Worm (Caenorhabditis elegans) whole organism, L1 larva: ENCODE data around the gene tor-1.
A peak's percentile ranks its signal among the peaks of the same experiment; 100 is the strongest.

Experiments
- C04F5.9 ChIP-seq: sonication (generic microtip); optimal IDR thresholded peaks from 2 replicates; lab custom pipeline; 2016; ENCODE audit warnings: missing genetic modification characterization, missing compliant biosample characterization
- F16B12.6 ChIP-seq: fragments of 150-350 bp; optimal IDR thresholded peaks from 2 replicates; lab custom pipeline; 2014; ENCODE audit warnings: missing biosample characterization, missing genetic modification characterization
- aly-2 ChIP-seq: fragments of 150-350 bp; optimal IDR thresholded peaks from 2 replicates; lab custom pipeline; 2014; ENCODE audit warnings: missing biosample characterization, missing genetic modification characterization
- blmp-1 ChIP-seq: fragments of 150-350 bp; optimal IDR thresholded peaks from 2 replicates; lab custom pipeline; 2014; ENCODE audit warnings: missing biosample characterization, missing genetic modification characterization
- ceh-63 ChIP-seq: fragments of 200-800 bp; sonication (Bioruptor generic); optimal IDR thresholded peaks from 2 replicates; lab custom pipeline; 2018; ENCODE audit warnings: mild to moderate bottlenecking, missing genetic modification characterization, missing compliant biosample characterization
- ceh-8 ChIP-seq: fragments of 200-800 bp; sonication (Bioruptor generic); optimal IDR thresholded peaks from 2 replicates; lab custom pipeline; 2018; ENCODE audit warnings: mild to moderate bottlenecking, missing genetic modification characterization, moderate library complexity, missing compliant biosample characterization
- ceh-82 ChIP-seq, 3 experiments: fragments of 150-350 bp in 1 of 3; sonication (generic microtip) in 2 of 3; optimal IDR thresholded peaks; 2 replicates each; lab custom pipeline; 2014 to 2017; ENCODE audit warnings: missing biosample characterization in 3 of 3, missing genetic modification characterization in 3 of 3
- ceh-90 ChIP-seq: sonication (generic microtip); optimal IDR thresholded peaks from 2 replicates; lab custom pipeline; 2016; ENCODE audit warnings: missing genetic modification characterization, missing compliant biosample characterization
- ces-1 ChIP-seq: fragments of 150-350 bp; optimal IDR thresholded peaks from 2 replicates; lab custom pipeline; 2014; ENCODE audit warnings: missing biosample characterization, missing genetic modification reagents, missing genetic modification characterization
- dpl-1 ChIP-seq, 3 experiments: fragments of 150-350 bp in 2 of 3; sonication (generic microtip) in 1 of 3; optimal IDR thresholded peaks; 2 replicates each; lab custom pipeline; 2014 to 2017; ENCODE audit warnings: missing biosample characterization in 3 of 3, missing genetic modification characterization in 3 of 3, missing genetic modification reagents in 3 of 3
- dsc-1 ChIP-seq: sonication (generic microtip); optimal IDR thresholded peaks from 2 replicates; lab custom pipeline; 2016; ENCODE audit warnings: mild to moderate bottlenecking, missing genetic modification characterization, missing compliant biosample characterization
- efl-3 ChIP-seq: fragments of 200-800 bp; sonication (Bioruptor generic); optimal IDR thresholded peaks from 2 replicates; lab custom pipeline; 2018; ENCODE audit warnings: mild to moderate bottlenecking, missing genetic modification characterization, missing compliant biosample characterization
- egl-27 ChIP-seq, 2 experiments: fragments of 150-350 bp in 1 of 2; sonication (generic microtip); optimal IDR thresholded peaks; 3 replicates each; lab custom pipeline; 2017 to 2018; ENCODE audit warnings: missing biosample characterization in 2 of 2, missing genetic modification characterization in 2 of 2, missing genetic modification reagents in 2 of 2
- elt-2 ChIP-seq: sonication (generic microtip); optimal IDR thresholded peaks from 2 replicates; lab custom pipeline; 2016; ENCODE audit warnings: missing genetic modification characterization, mild to moderate bottlenecking, inconsistent platforms, missing compliant biosample characterization, missing genetic modification reagents
- elt-3 ChIP-seq, 6 experiments: fragments of 150-350 bp in 1 of 6; sonication (generic microtip); optimal IDR thresholded peaks; 2 replicates each; lab custom pipeline; 2017 to 2018; ENCODE audit warnings: missing biosample characterization in 6 of 6, missing genetic modification characterization in 6 of 6, inconsistent platforms in 1 of 6
- ets-5 ChIP-seq: fragments of 200-800 bp; sonication (Bioruptor generic); IDR thresholded peaks from 2 replicates; pipeline ENCODE4 v1.3.6; 2022; ENCODE audit warnings: missing genetic modification characterization, missing compliant biosample characterization
- fkh-10 ChIP-seq: sonication (generic microtip); optimal IDR thresholded peaks from 2 replicates; lab custom pipeline; 2017; ENCODE audit warnings: missing biosample characterization, missing genetic modification reagents, missing genetic modification characterization
- fkh-4 ChIP-seq: sonication (generic microtip); optimal IDR thresholded peaks from 2 replicates; lab custom pipeline; 2016; ENCODE audit warnings: missing compliant biosample characterization, missing genetic modification characterization, borderline replicate concordance
- fkh-8 ChIP-seq: sonication (generic microtip); optimal IDR thresholded peaks from 2 replicates; lab custom pipeline; 2016; ENCODE audit warnings: mild to moderate bottlenecking, missing genetic modification characterization, missing compliant biosample characterization
- hlh-4 ChIP-seq: sonication (generic microtip); optimal IDR thresholded peaks from 2 replicates; lab custom pipeline; 2016; ENCODE audit warnings: mild to moderate bottlenecking, missing genetic modification characterization, missing compliant biosample characterization
- irx-1 ChIP-seq: sonication (generic microtip); optimal IDR thresholded peaks from 2 replicates; lab custom pipeline; 2016; ENCODE audit warnings: missing genetic modification characterization, missing compliant biosample characterization
- jun-1 ChIP-seq: fragments of 150-350 bp; optimal IDR thresholded peaks from 2 replicates; lab custom pipeline; 2014; ENCODE audit warnings: missing biosample characterization, missing genetic modification reagents, missing genetic modification characterization
- lin-14 ChIP-seq: fragments of 200-800 bp; sonication (Bioruptor generic); optimal IDR thresholded peaks from 2 replicates; lab custom pipeline; 2018; ENCODE audit warnings: mild to moderate bottlenecking, missing genetic modification characterization, moderate library complexity, missing compliant biosample characterization
- lin-35 ChIP-seq, 2 experiments: fragments of 150-350 bp; optimal IDR thresholded peaks; 2 replicates each; lab custom pipeline; 2014; ENCODE audit warnings: missing biosample characterization in 2 of 2, missing genetic modification characterization in 2 of 2, missing genetic modification reagents in 2 of 2
- lin-39 ChIP-seq: fragments of 150-350 bp; optimal IDR thresholded peaks from 2 replicates; lab custom pipeline; 2014; ENCODE audit warnings: missing biosample characterization, missing genetic modification reagents, missing genetic modification characterization
- lir-3 ChIP-seq: sonication (generic microtip); optimal IDR thresholded peaks from 2 replicates; lab custom pipeline; 2016; ENCODE audit warnings: mild to moderate bottlenecking, missing genetic modification characterization, moderate library complexity, missing compliant biosample characterization; ENCODE audit not compliant: poor library complexity
- mab-9 ChIP-seq: fragments of 200-800 bp; sonication (Bioruptor generic); IDR thresholded peaks from 2 replicates; pipeline ENCODE4 v1.3.6; 2022; ENCODE audit warnings: missing genetic modification reagents, missing genetic modification characterization, missing compliant biosample characterization
- mdl-1 ChIP-seq, 2 experiments: fragments of 150-350 bp; optimal IDR thresholded peaks; 2 replicates each; lab custom pipeline; 2014 to 2017; ENCODE audit warnings: missing biosample characterization in 2 of 2, missing genetic modification characterization in 2 of 2, inconsistent platforms in 1 of 2
- mep-1 ChIP-seq: fragments of 150-350 bp; optimal IDR thresholded peaks from 2 replicates; lab custom pipeline; 2014; ENCODE audit warnings: missing biosample characterization, missing genetic modification characterization
- nhr-11 ChIP-seq: fragments of 150-350 bp; optimal IDR thresholded peaks from 2 replicates; lab custom pipeline; 2014; ENCODE audit warnings: missing biosample characterization, missing genetic modification characterization
- nhr-12 ChIP-seq: sonication (generic microtip); optimal IDR thresholded peaks from 2 replicates; lab custom pipeline; 2017; ENCODE audit warnings: missing biosample characterization, missing genetic modification characterization
- nhr-19 ChIP-seq: fragments of 200-800 bp; sonication (Bioruptor generic); conservative IDR thresholded peaks from 2 replicates; pipeline ENCODE4 v1.3.6; 2022; ENCODE audit warnings: missing genetic modification characterization, missing compliant biosample characterization
- nhr-20 ChIP-seq: sonication (generic microtip); optimal IDR thresholded peaks from 2 replicates; lab custom pipeline; 2016; ENCODE audit warnings: mild to moderate bottlenecking, missing genetic modification characterization, missing compliant biosample characterization
- nhr-237 ChIP-seq: fragments of 150-350 bp; optimal IDR thresholded peaks from 2 replicates; lab custom pipeline; 2014; ENCODE audit warnings: missing biosample characterization, missing genetic modification characterization
- nhr-28 ChIP-seq: fragments of 150-350 bp; optimal IDR thresholded peaks from 2 replicates; lab custom pipeline; 2014; ENCODE audit warnings: missing biosample characterization, missing genetic modification characterization
- nhr-76 ChIP-seq: sonication (generic microtip); optimal IDR thresholded peaks from 2 replicates; lab custom pipeline; 2017; ENCODE audit warnings: missing biosample characterization, missing genetic modification characterization
- nhr-90 ChIP-seq: sonication (generic microtip); optimal IDR thresholded peaks from 2 replicates; lab custom pipeline; 2016; ENCODE audit warnings: mild to moderate bottlenecking, missing genetic modification characterization, missing compliant biosample characterization; ENCODE audit not compliant: poor library complexity
- pag-3 ChIP-seq: sonication (generic microtip); optimal IDR thresholded peaks from 2 replicates; lab custom pipeline; 2017; ENCODE audit warnings: missing genetic modification characterization, mild to moderate bottlenecking, missing compliant biosample characterization, antibody characterized with exemption, borderline replicate concordance; ENCODE audit not compliant: insufficient read depth
- pax-3 ChIP-seq: fragments of 200-800 bp; sonication (Bioruptor generic); optimal IDR thresholded peaks from 2 replicates; lab custom pipeline; 2018; ENCODE audit warnings: mild to moderate bottlenecking, missing genetic modification characterization, moderate library complexity, missing compliant biosample characterization
- pqm-1 ChIP-seq: sonication (generic microtip); optimal IDR thresholded peaks from 3 replicates; lab custom pipeline; 2017; ENCODE audit warnings: missing biosample characterization, missing genetic modification characterization
- rnt-1 ChIP-seq: sonication (generic microtip); optimal IDR thresholded peaks from 2 replicates; lab custom pipeline; 2016; ENCODE audit warnings: mild to moderate bottlenecking, missing genetic modification characterization, moderate library complexity, missing compliant biosample characterization
- snpc-4 ChIP-seq: fragments of 150-350 bp; optimal IDR thresholded peaks from 2 replicates; lab custom pipeline; 2014; ENCODE audit warnings: missing biosample characterization, missing genetic modification characterization
- sox-4 ChIP-seq: sonication (generic microtip); optimal IDR thresholded peaks from 2 replicates; lab custom pipeline; 2016; ENCODE audit warnings: missing genetic modification characterization, missing compliant biosample characterization
- sup-37 ChIP-seq: fragments of 200-800 bp; sonication (Bioruptor generic); optimal IDR thresholded peaks from 2 replicates; lab custom pipeline; 2018; ENCODE audit warnings: mild to moderate bottlenecking, missing genetic modification characterization, missing compliant biosample characterization
- unc-130 ChIP-seq: fragments of 150-350 bp; optimal IDR thresholded peaks from 2 replicates; lab custom pipeline; 2017; ENCODE audit warnings: missing biosample characterization, missing genetic modification characterization, inconsistent platforms
- unc-30 ChIP-seq: sonication (generic microtip); optimal IDR thresholded peaks from 2 replicates; lab custom pipeline; 2017; ENCODE audit warnings: missing biosample characterization, missing genetic modification characterization
- unc-62 ChIP-seq: fragments of 150-350 bp; optimal IDR thresholded peaks from 2 replicates; lab custom pipeline; 2014; ENCODE audit warnings: missing biosample characterization, missing genetic modification reagents, missing genetic modification characterization
- unc-86 ChIP-seq: sonication (generic microtip); optimal IDR thresholded peaks from 2 replicates; lab custom pipeline; 2016; ENCODE audit warnings: missing genetic modification characterization, missing compliant biosample characterization
- vab-15 ChIP-seq: sonication (generic microtip); optimal IDR thresholded peaks from 2 replicates; lab custom pipeline; 2017; ENCODE audit warnings: missing genotype, mild to moderate bottlenecking, missing genetic modification characterization, missing compliant biosample characterization
- xbp-1 ChIP-seq: sonication (generic microtip); optimal IDR thresholded peaks from 2 replicates; lab custom pipeline; 2016; ENCODE audit warnings: missing genetic modification characterization, missing compliant biosample characterization
- ztf-11 ChIP-seq, 2 experiments: sonication (generic microtip); optimal IDR thresholded peaks; 2 replicates each; lab custom pipeline; 2016 to 2017; ENCODE audit warnings: missing genetic modification characterization in 2 of 2, missing biosample characterization in 1 of 2, missing compliant biosample characterization in 1 of 2

The tor-1 gene

DNA sequence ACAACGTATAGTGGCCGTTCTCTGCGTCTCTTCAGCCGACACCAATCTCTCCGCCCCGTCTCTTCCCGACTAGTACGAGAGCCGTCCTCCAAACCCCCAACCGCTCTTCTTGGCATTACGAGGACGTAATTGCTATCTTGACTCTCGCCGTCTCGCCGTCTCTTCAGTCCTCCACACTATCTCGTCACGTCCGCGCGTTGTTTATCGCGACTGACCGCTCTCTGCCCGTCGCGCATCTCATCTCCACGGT is 47.8 kb upstream of the tor-1 start:
- TF ChIP-seq jun-1 (tag; lab: Kevin White, UChicago) (no peak), mab-9 (GFP tag; lab: Robert Waterston, UW) (no peak), elt-3 (tag; optimal IDR thresholded peaks at IDR 0.05; lab: Kevin White, UChicago) (no peak), nhr-90 (tag; lab: Kevin White, UChicago) (peak; percentile 13), dpl-1 (GFP tag; optimal IDR thresholded peaks at IDR 0.05; lab: Kevin White, UChicago) (no peak), snpc-4 (tag; lab: Kevin White, UChicago) (no peak), fkh-10 (no peak), egl-27 (tag; optimal IDR thresholded peaks at IDR 0.05; lab: Kevin White, UChicago) (peak in 1 of 2 experiments; percentile 65), nhr-237 (tag; lab: Kevin White, UChicago) (no peak), unc-130 (tag; lab: Kevin White, UChicago) (no peak), fkh-8 (tag; lab: Kevin White, UChicago) (no peak), ztf-11 (tag; optimal IDR thresholded peaks at IDR 0.05; lab: Kevin White, UChicago) (no peak), fkh-4 (tag; lab: Kevin White, UChicago) (no peak), nhr-76 (tag; lab: Kevin White, UChicago) (no peak), nhr-11 (tag; lab: Kevin White, UChicago) (no peak), pax-3 (no peak), pag-3 (no peak), ets-5 (no peak), ces-1 (GFP tag; lab: Kevin White, UChicago) (no peak), nhr-20 (tag; lab: Kevin White, UChicago) (no peak), ceh-82 (tag; optimal IDR thresholded peaks at IDR 0.05; lab: Kevin White, UChicago) (peak in 1 of 3 experiments; percentile 27), mdl-1 (tag; optimal IDR thresholded peaks at IDR 0.05; lab: Kevin White, UChicago) (no peak), nhr-28 (tag; lab: Kevin White, UChicago) (no peak), ceh-63 (GFP tag; lab: Kevin White, UChicago) (no peak), rnt-1 (tag; lab: Kevin White, UChicago) (no peak), unc-62 (no peak), lin-14 (GFP tag; lab: Kevin White, UChicago) (peak; percentile 90), lin-39 (tag; lab: Kevin White, UChicago) (no peak), irx-1 (tag; lab: Kevin White, UChicago) (no peak), lir-3 (no peak), nhr-19 (GFP tag; lab: Robert Waterston, UW) (no peak), C04F5.9 (tag; lab: Kevin White, UChicago) (no peak), xbp-1 (peak; percentile 46), hlh-4 (tag; lab: Kevin White, UChicago) (no peak), elt-2 (tag; lab: Kevin White, UChicago) (no peak), mep-1 (tag; lab: Kevin White, UChicago) (no peak), unc-86 (peak; percentile 36), pqm-1 (tag; lab: Kevin White, UChicago) (no peak), aly-2 (no peak)

DNA sequence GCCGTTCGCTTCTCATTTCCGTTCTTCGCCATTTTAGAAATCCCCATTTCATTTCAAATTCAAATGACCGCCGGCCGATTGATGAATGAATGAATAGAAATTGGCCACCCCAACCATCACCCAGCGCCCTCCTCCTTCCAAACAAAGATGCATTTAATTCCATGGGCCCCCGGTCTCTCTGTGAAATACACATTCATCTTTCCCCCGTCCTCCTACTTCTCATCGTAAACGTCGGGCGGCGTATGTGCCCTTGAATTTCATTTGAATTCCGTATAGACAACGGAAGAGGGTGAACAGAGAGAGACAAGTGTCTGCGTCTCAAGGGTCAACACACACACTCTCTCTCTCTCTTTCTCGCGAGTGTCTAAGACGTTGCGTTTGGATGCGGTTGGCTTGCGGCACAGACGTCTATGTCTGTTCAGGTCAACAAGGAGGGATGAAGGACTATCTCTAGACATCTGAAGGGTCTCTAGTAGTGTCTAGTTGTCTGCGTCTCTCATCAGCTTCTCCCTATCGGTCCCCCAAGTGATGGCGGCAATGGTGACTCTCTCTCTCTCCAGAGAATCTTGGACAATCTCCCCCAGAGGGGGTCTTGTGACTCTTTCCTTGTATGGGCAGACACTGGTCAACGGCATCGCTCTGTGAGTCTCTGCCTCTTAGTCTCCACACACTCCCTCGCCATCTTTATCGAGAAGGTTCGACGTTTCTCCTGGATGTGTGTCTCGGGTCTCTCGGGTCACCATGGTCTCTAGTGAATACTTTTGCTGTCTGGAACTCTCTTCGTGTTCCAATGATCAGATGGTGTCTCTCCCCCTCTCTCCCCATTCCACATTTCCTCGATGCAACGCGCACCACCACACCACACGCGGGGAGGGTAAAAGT is 47.3 kb upstream of the tor-1 start:
- TF ChIP-seq rnt-1 (tag; lab: Kevin White, UChicago): peak; percentile 75
- TF ChIP-seq ceh-90: no peak
- no peak for TF ChIP-seq nhr-76 (tag; lab: Kevin White, UChicago)
- no peak for TF ChIP-seq sup-37 (GFP tag; lab: Kevin White, UChicago)
- no peak for TF ChIP-seq F16B12.6
- TF ChIP-seq nhr-28 (tag; lab: Kevin White, UChicago): no peak
- no peak for TF ChIP-seq vab-15 (tag; lab: Kevin White, UChicago)
- peak; percentile 36 for TF ChIP-seq blmp-1
- peak; percentile 69 for TF ChIP-seq nhr-90 (tag; lab: Kevin White, UChicago)
- no peak for TF ChIP-seq efl-3 (GFP tag; lab: Kevin White, UChicago)
- TF ChIP-seq lin-35 (GFP tag; optimal IDR thresholded peaks at IDR 0.05; lab: Kevin White, UChicago): peak; percentile 32 to 63
- TF ChIP-seq nhr-12: no peak
- peak; percentile 74 for TF ChIP-seq sox-4 (tag; lab: Kevin White, UChicago)
- TF ChIP-seq ceh-8 (GFP tag; lab: Kevin White, UChicago): no peak
- TF ChIP-seq lin-14 (GFP tag; lab: Kevin White, UChicago): peak; percentile 66
- peak; percentile 19 to 58 (median 50) for TF ChIP-seq dpl-1 (GFP tag; optimal IDR thresholded peaks at IDR 0.05; lab: Kevin White, UChicago)
- peak; percentile 60 for TF ChIP-seq unc-30 (tag; lab: Kevin White, UChicago)
- TF ChIP-seq elt-3 (tag; optimal IDR thresholded peaks at IDR 0.05; lab: Kevin White, UChicago): no peak
- TF ChIP-seq dsc-1 (tag; lab: Kevin White, UChicago): peak; percentile 75
